Worm (Caenorhabditis elegans) whole organism, L2 larva: ENCODE measurements around the gene col-113.
A peak's percentile ranks its signal among the peaks of the same experiment; 100 is the strongest.

Experiments used
- Y55F3AM.14 ChIP-seq: fragments of 200-800 bp; sonication (Bioruptor generic); optimal IDR thresholded peaks from 2 replicates; lab custom pipeline; 2018; ENCODE audit warnings: mild to moderate bottlenecking, missing genetic modification characterization, missing compliant biosample characterization
- aly-2 ChIP-seq: fragments of 150-350 bp; optimal IDR thresholded peaks from 2 replicates; lab custom pipeline; 2014; ENCODE audit warnings: missing biosample characterization, missing genetic modification characterization
- ama-1 ChIP-seq: fragments of 150-350 bp; optimal IDR thresholded peaks from 2 replicates; lab custom pipeline; 2018; ENCODE audit warnings: inconsistent platforms
- blmp-1 ChIP-seq: sonication (generic microtip); optimal IDR thresholded peaks from 2 replicates; lab custom pipeline; 2017; ENCODE audit warnings: missing genetic modification characterization, mild to moderate bottlenecking, missing compliant biosample characterization, antibody characterized with exemption, moderate library complexity; ENCODE audit not compliant: insufficient read depth
- ceh-16 ChIP-seq: fragments of 150-350 bp; optimal IDR thresholded peaks from 2 replicates; lab custom pipeline; 2014; ENCODE audit warnings: missing biosample characterization, missing genetic modification characterization
- dmd-4 ChIP-seq: sonication (generic microtip); optimal IDR thresholded peaks from 2 replicates; lab custom pipeline; 2017; ENCODE audit warnings: missing biosample characterization, missing genetic modification characterization
- egl-27 ChIP-seq: sonication (generic microtip); optimal IDR thresholded peaks from 3 replicates; lab custom pipeline; 2017; ENCODE audit warnings: missing biosample characterization, missing genetic modification reagents, missing genetic modification characterization
- elt-1 ChIP-seq: fragments of 150-350 bp; optimal IDR thresholded peaks from 2 replicates; lab custom pipeline; 2014; ENCODE audit warnings: missing biosample characterization, missing genetic modification characterization
- elt-3 ChIP-seq: sonication (generic microtip); optimal IDR thresholded peaks from 2 replicates; lab custom pipeline; 2017; ENCODE audit warnings: missing biosample characterization, missing genetic modification characterization
- fos-1 ChIP-seq: fragments of 150-350 bp; optimal IDR thresholded peaks from 2 replicates; lab custom pipeline; 2014; ENCODE audit warnings: missing biosample characterization, missing genetic modification characterization
- lin-13 ChIP-seq: fragments of 150-350 bp; optimal IDR thresholded peaks from 2 replicates; lab custom pipeline; 2014; ENCODE audit warnings: missing biosample characterization, missing genetic modification reagents, missing genetic modification characterization
- lin-39 ChIP-seq: fragments of 150-350 bp; optimal IDR thresholded peaks from 2 replicates; lab custom pipeline; 2014; ENCODE audit warnings: missing biosample characterization, missing genetic modification reagents, missing genetic modification characterization
- lsy-2 ChIP-seq, 2 experiments: fragments of 150-350 bp in 1 of 2; sonication (generic microtip) in 1 of 2; optimal IDR thresholded peaks; 2 replicates each; lab custom pipeline; 2014 to 2017; ENCODE audit warnings: missing biosample characterization in 2 of 2, missing genetic modification characterization in 2 of 2
- mab-5 ChIP-seq: fragments of 150-350 bp; optimal IDR thresholded peaks from 2 replicates; lab custom pipeline; 2014; ENCODE audit warnings: missing biosample characterization, missing genetic modification characterization
- mbf-1 ChIP-seq: sonication (generic microtip); optimal IDR thresholded peaks from 2 replicates; lab custom pipeline; 2017; ENCODE audit warnings: missing biosample characterization, missing genetic modification characterization
- nhr-10 ChIP-seq: sonication (generic microtip); optimal IDR thresholded peaks from 2 replicates; lab custom pipeline; 2017; ENCODE audit warnings: missing biosample characterization, missing genetic modification characterization
- nhr-12 ChIP-seq: fragments of 150-350 bp; optimal IDR thresholded peaks from 2 replicates; lab custom pipeline; 2014; ENCODE audit warnings: missing biosample characterization, missing genetic modification characterization
- nhr-129 ChIP-seq: fragments of 150-350 bp; optimal IDR thresholded peaks from 2 replicates; lab custom pipeline; 2014; ENCODE audit warnings: missing biosample characterization, missing genetic modification characterization
- nhr-21 ChIP-seq: fragments of 150-350 bp; optimal IDR thresholded peaks from 2 replicates; lab custom pipeline; 2014; ENCODE audit warnings: missing biosample characterization, missing genetic modification characterization
- nhr-237 ChIP-seq: fragments of 150-350 bp; optimal IDR thresholded peaks from 2 replicates; lab custom pipeline; 2014; ENCODE audit warnings: missing biosample characterization, missing genetic modification characterization
- nhr-25 ChIP-seq: fragments of 150-350 bp; sonication (generic microtip); optimal IDR thresholded peaks from 3 replicates; lab custom pipeline; 2014; ENCODE audit warnings: missing biosample characterization, missing genetic modification characterization
- nhr-77 ChIP-seq: fragments of 150-350 bp; optimal IDR thresholded peaks from 2 replicates; lab custom pipeline; 2014; ENCODE audit warnings: missing biosample characterization, missing genetic modification characterization
- peb-1 ChIP-seq: fragments of 150-350 bp; optimal IDR thresholded peaks from 2 replicates; lab custom pipeline; 2014; ENCODE audit warnings: missing biosample characterization, missing genetic modification characterization
- sem-4 ChIP-seq: fragments of 150-350 bp; optimal IDR thresholded peaks from 2 replicates; lab custom pipeline; 2014; ENCODE audit warnings: missing biosample characterization, missing genetic modification reagents, missing genetic modification characterization
- skn-1 ChIP-seq: sonication (generic microtip); optimal IDR thresholded peaks from 2 replicates; lab custom pipeline; 2017; ENCODE audit warnings: missing biosample characterization, missing genetic modification characterization
- sma-9 ChIP-seq, 2 experiments: fragments of 150-350 bp in 1 of 2; sonication (generic microtip) in 1 of 2; optimal IDR thresholded peaks; 2 replicates each; lab custom pipeline; 2014 to 2016; ENCODE audit warnings: missing genetic modification characterization in 2 of 2, mild to moderate bottlenecking in 1 of 2, missing biosample characterization in 1 of 2, missing compliant biosample characterization in 1 of 2, missing genetic modification reagents in 1 of 2, moderate library complexity in 1 of 2
- snpc-4 ChIP-seq: fragments of 150-350 bp; optimal IDR thresholded peaks from 2 replicates; lab custom pipeline; 2014; ENCODE audit warnings: missing biosample characterization, missing genetic modification characterization
- unc-39 ChIP-seq: fragments of 150-350 bp; optimal IDR thresholded peaks from 2 replicates; lab custom pipeline; 2014; ENCODE audit warnings: missing biosample characterization, missing genetic modification characterization
- unc-55 ChIP-seq: fragments of 150-350 bp; sonication (generic microtip); optimal IDR thresholded peaks from 3 replicates; lab custom pipeline; 2014; ENCODE audit warnings: missing biosample characterization, missing genetic modification reagents, missing genetic modification characterization
- zag-1 ChIP-seq: fragments of 150-350 bp; optimal IDR thresholded peaks from 2 replicates; lab custom pipeline; 2014; ENCODE audit warnings: missing biosample characterization, missing genetic modification characterization
- ztf-1 ChIP-seq: fragments of 200-800 bp; sonication (Bioruptor generic); conservative IDR thresholded peaks from 2 replicates; pipeline ENCODE4 v1.3.6; 2022; ENCODE audit warnings: missing genetic modification characterization, missing compliant biosample characterization
- ztf-4 ChIP-seq: fragments of 150-350 bp; optimal IDR thresholded peaks from 2 replicates; lab custom pipeline; 2014; ENCODE audit warnings: missing biosample characterization, missing genetic modification characterization

Gene col-113

DNA sequence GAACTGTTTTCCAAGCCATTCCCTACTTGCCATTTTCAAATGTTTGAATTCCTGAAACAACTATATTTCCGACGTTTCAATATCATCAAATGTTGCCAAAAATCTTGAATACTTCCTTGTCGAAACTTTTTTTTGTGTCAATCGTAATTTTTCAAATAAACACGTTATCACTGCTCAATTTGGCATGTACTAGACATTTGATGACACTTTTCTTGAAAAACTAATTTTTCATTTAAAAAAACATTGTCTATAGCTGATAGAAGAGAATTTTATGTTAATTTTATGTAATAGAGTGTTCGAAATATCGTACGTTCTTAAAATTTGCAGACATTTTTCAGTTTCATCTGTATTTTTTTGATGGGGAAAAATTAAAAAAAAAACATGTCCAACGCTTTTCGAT, 30.5 kb upstream of the col-113 start:
- TF ChIP-seq nhr-129 (tag; lab: Kevin White, UChicago) (no peak), nhr-77 (tag; lab: Kevin White, UChicago) (no peak), blmp-1 (no peak), peb-1 (tag; lab: Kevin White, UChicago) (no peak), ztf-4 (tag; lab: Kevin White, UChicago) (no peak), elt-1 (tag; lab: Kevin White, UChicago) (no peak), snpc-4 (no peak), nhr-237 (no peak), lin-39 (no peak), zag-1 (tag; lab: Kevin White, UChicago) (no peak), lin-13 (GFP tag; lab: Kevin White, UChicago) (no peak), sem-4 (tag; lab: Kevin White, UChicago) (no peak), Y55F3AM.14 (GFP tag; lab: Kevin White, UChicago) (no peak), ama-1 (lab: Kevin White, UChicago) (no peak), lsy-2 (tag; optimal IDR thresholded peaks at IDR 0.05; lab: Kevin White, UChicago) (no peak), elt-3 (no peak)

DNA sequence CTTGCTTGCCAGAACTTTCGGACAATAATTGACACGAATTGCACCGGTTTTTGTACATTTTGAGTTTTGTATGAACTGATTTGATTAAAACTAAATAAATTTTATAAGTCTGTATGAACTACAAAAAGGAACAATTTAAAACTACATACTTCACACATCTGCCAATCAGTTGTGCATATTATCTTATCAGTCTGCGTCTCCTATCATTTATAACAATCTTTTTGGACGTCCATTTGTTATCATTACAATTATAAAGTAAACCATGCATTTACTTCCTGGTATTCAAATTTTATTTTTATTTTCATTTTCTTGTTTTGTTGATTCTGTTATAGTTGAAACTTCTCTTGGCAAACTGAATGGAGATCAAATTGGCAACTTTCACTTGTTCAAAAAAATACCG, 28.0 kb upstream of the col-113 start, which contains the start of gene cest-10:
Gene cest-10 (plus strand): TSS at position 254 of the 400 bp plus-strand sequence.
- TF ChIP-seq mab-5 (tag; lab: Kevin White, UChicago) (no peak), blmp-1 (peak; percentile 9), nhr-25 (tag; lab: Kevin White, UChicago) (peak; percentile 40), sma-9 (GFP tag; optimal IDR thresholded peaks at IDR 0.05; lab: Kevin White, UChicago) (peak; percentile 29), sma-9 (tag; optimal IDR thresholded peaks at IDR 0.05; lab: Kevin White, UChicago) (no peak), fos-1 (tag; lab: Kevin White, UChicago) (peak; percentile 65), skn-1 (tag; lab: Kevin White, UChicago) (no peak)
- TF ChIP-seq, all 48 proteins: peak for 4

DNA sequence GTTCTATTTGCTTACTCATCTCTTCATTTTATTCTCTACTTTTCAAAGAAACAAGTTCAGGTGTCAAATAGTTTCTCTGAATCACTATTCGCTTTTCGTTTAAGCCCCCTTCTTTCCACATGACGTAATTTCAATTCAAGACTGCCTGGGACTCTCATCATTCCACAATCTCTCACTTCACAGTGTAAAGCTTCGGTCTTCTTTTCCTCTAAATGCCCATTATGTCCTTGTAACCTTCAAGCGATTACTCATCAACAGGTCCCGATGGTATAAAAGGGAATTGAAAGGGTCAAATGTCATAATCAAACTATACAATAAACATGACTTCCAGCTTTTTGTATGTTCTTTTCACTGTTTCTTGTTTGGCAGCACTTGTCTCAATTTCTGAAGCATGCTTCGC, 26.6 kb upstream of the col-113 start, which contains the start of gene C42D4.3:
Gene C42D4.3 (plus strand): TSS at position 298 of the 400 bp plus-strand sequence.
- TF ChIP-seq fos-1 (tag; lab: Kevin White, UChicago): peak; percentile 52
- peak; percentile 86 for TF ChIP-seq nhr-25 (tag; lab: Kevin White, UChicago)
- no peak for TF ChIP-seq mbf-1 (tag; lab: Kevin White, UChicago)
- TF ChIP-seq snpc-4: no peak
- no peak for TF ChIP-seq nhr-12 (tag; lab: Kevin White, UChicago)
- no peak for TF ChIP-seq skn-1 (tag; lab: Kevin White, UChicago)

DNA sequence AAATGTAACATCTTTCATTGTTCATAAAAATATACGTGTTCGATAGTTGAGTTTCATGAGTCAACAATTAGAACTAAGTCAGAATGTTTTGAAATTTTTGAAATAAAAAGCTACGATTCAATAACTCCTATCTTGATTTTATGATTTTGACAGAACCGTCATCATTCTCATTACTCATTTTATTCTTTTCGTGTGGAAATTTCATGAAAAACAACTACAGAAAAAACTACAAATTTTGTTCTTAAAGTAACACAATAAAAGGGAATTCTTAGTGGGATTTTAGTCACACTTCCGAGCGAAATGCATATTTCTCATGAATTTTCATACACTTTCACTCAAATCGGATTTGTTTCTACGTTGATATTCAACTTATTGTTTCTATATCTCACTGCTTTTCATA, 24.6 kb upstream of the col-113 start, which contains the start of gene str-44:
Gene str-44 (plus strand): TSS at position 301 of the 400 bp plus-strand sequence.
- no peak for TF ChIP-seq egl-27
- TF ChIP-seq snpc-4: no peak
- TF ChIP-seq nhr-10: no peak

DNA sequence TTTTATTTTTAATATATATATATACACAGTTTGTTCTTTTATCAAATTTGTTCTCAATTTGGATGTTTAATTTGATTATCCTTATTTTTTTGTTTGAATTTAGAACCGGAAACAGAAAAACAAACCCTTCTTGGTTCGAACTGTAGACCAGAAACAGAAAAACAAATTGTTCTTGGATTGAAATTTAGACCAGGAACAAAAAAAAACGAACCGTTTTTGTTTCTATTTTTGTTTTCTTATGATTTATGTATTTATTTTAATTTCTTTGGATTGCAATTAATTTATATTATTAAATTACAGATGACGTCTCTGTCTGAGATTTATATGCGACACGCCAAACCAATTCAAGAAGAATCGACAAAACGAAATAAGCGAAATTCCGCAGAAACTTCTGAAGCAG, 23.0 kb upstream of the col-113 start, which contains the start of gene C42D4.19:
Gene C42D4.19 (plus strand): TSS at position 301 of the 400 bp plus-strand sequence.
- no peak for TF ChIP-seq nhr-129 (tag; lab: Kevin White, UChicago)
- TF ChIP-seq unc-55: no peak
- no peak for TF ChIP-seq dmd-4 (tag; lab: Kevin White, UChicago)

DNA sequence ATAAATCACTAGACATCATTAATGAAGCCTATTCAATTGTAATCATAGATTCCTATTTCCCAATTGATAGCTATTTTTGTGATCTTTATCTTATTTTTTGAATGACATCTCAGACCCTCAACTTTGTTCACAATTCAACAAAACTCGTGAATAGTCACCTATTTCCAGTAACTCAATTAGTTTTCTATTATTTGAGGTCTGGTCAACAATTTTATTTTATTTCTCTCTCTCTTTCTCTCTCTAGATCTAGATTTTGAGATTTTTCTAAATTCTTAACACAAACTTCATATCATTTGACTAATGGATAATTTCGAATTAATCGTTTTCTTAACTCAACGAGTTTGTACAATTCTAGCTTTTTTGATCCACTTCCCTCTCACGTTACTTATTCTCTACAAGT, 21.2 kb upstream of the col-113 start, which contains the start of gene str-1:
Gene str-1 (plus strand): TSS at position 301 of the 400 bp plus-strand sequence.
- TF ChIP-seq mab-5 (tag; lab: Kevin White, UChicago) (no peak), unc-39 (no peak), elt-1 (tag; lab: Kevin White, UChicago) (no peak), aly-2 (no peak), lsy-2 (tag; optimal IDR thresholded peaks at IDR 0.05; lab: Kevin White, UChicago) (no peak), nhr-25 (tag; lab: Kevin White, UChicago) (no peak), ceh-16 (no peak), sma-9 (GFP tag; optimal IDR thresholded peaks at IDR 0.05; lab: Kevin White, UChicago) (no peak), sma-9 (tag; optimal IDR thresholded peaks at IDR 0.05; lab: Kevin White, UChicago) (no peak), skn-1 (tag; lab: Kevin White, UChicago) (no peak), ztf-1 (GFP tag; lab: Robert Waterston, UW) (no peak), zag-1 (tag; lab: Kevin White, UChicago) (no peak), Y55F3AM.14 (GFP tag; lab: Kevin White, UChicago) (no peak), nhr-21 (no peak)
